Fruit fly (Drosophila melanogaster) whole organism, wandering third instar larva: ENCODE results near the gene cbt.

ENCODE experiments used
- Abd-B ChIP-seq: fragments of >200 bp; optimal IDR thresholded peaks from 2 replicates; lab custom pipeline; 2017; ENCODE audit warnings: missing biosample characterization, missing genetic modification characterization
- CrebA ChIP-seq: fragments of 200-800 bp; sonication (Bioruptor generic); optimal IDR thresholded peaks from 2 replicates; lab custom pipeline; 2016; ENCODE audit warnings: missing biosample characterization, mild to moderate bottlenecking, missing genetic modification characterization, borderline replicate concordance
- dsf ChIP-seq: sonication (Bioruptor generic); optimal IDR thresholded peaks from 2 replicates; lab custom pipeline; 2016; ENCODE audit warnings: missing biosample characterization, missing genetic modification characterization, borderline replicate concordance
- foxo ChIP-seq, 2 experiments: fragments of 200-800 bp; sonication (Bioruptor generic); optimal IDR thresholded peaks; 2 replicates in 1 of 2; 3 replicates in 1 of 2; lab custom pipeline; 2016 to 2017; ENCODE audit warnings: missing biosample characterization in 2 of 2, missing genetic modification characterization in 2 of 2
- lola ChIP-seq: fragments of >200 bp; optimal IDR thresholded peaks from 2 replicates; lab custom pipeline; 2017; ENCODE audit warnings: missing biosample characterization, missing genetic modification characterization
- usp ChIP-seq: fragments of >200 bp; optimal IDR thresholded peaks from 2 replicates; lab custom pipeline; 2017; ENCODE audit warnings: missing biosample characterization, missing genetic modification characterization
- woc ChIP-seq: sonication (Bioruptor generic); optimal IDR thresholded peaks from 2 replicates; lab custom pipeline; 2016; ENCODE audit warnings: missing biosample characterization, mild to moderate bottlenecking, missing genetic modification characterization

dm6 chr2L:495381-496240 is 16.1 kb upstream of the cbt start:
- TF ChIP-seq lola (GFP tag; lab: Kevin White, UChicago) (no peak), CrebA (GFP tag; lab: Kevin White, UChicago) (no peak), Abd-B (GFP tag; lab: Kevin White, UChicago) (no peak), dsf (GFP tag; lab: Kevin White, UChicago) (no peak), foxo (GFP tag; optimal IDR thresholded peaks at IDR 0.05; lab: Kevin White, UChicago) (no peak), woc (GFP tag; lab: Kevin White, UChicago) (no peak), usp (no peak)
